Fruit fly (Drosophila melanogaster): ENCODE data around the gene CG12817.

Gene CG12817

DNA sequence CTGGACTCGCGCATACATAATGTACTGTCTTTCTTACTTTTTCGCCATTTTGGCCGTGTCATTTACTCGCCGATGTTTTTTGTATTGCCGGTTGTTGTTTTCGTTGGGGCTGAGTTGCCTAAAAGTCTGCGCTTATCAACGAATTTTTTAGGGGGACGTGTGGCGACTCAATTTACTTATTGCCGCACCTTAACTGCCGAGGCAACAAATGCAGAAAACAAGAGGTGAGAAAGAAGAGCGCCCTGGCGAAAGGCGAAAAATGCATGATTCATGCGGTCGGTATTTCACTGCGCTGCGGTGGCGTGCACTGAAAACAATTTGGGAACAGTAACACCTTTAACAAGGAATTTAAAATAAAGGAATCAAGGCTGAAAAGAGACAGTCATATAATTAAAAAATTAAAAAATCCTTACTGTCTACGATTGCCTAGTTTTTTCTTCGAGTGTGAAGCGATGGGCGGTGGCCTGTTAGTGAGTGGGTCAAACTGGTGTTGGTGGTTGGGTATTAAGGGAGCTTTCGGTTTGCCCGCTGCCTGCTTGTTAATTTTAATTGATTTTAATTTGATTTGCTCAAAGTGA, 44.4 kb upstream of the CG12817 start (continued):
- TF ChIP-seq CG12744 (GFP tag; optimal IDR thresholded peaks at IDR 0.05), result peak; percentile 14
- no peak for TF ChIP-seq CG13894 (tag; optimal IDR thresholded peaks at IDR 0.05)
- no peak for TF ChIP-seq crol (GFP tag; IDR thresholded peaks at IDR 0.05)
- peak; percentile 39 for TF ChIP-seq sens-2 (GFP tag; IDR thresholded peaks at IDR 0.05)
- peak; percentile 20 for TF ChIP-seq CG11398 (GFP tag; optimal IDR thresholded peaks at IDR 0.05)
- TF ChIP-seq sd (tag; optimal IDR thresholded peaks at IDR 0.05), result peak; percentile 88
- TF ChIP-seq salm (tag; optimal IDR thresholded peaks at IDR 0.05), result peak; percentile 20
- no peak for TF ChIP-seq bbx (GFP tag; IDR thresholded peaks at IDR 0.05; ENCODE audit: partially characterized antibody)
- TF ChIP-seq CG32532 (GFP tag; IDR thresholded peaks at IDR 0.05), result peak; percentile 80
- peak; percentile 14 for TF ChIP-seq zen (tag; optimal IDR thresholded peaks at IDR 0.05)
- TF ChIP-seq CG12236 (GFP tag; optimal IDR thresholded peaks at IDR 0.05), result no peak
- peak; percentile 66; the same call in 1 of the 2 replicates for TF ChIP-seq Nf-YA (GFP tag; IDR thresholded peaks at IDR 0.05)
- peak; percentile 67 for TF ChIP-seq Xbp1 (GFP tag; optimal IDR thresholded peaks at IDR 0.05)
- TF ChIP-seq CG4730 (GFP tag; IDR thresholded peaks at IDR 0.05), result peak; percentile 75
- TF ChIP-seq chif (GFP tag; optimal IDR thresholded peaks at IDR 0.05), result peak; percentile 32 to 77
- TF ChIP-seq CG31388 (GFP tag; optimal IDR thresholded peaks at IDR 0.05), result no peak
- TF ChIP-seq CG6854 (GFP tag; optimal IDR thresholded peaks at IDR 0.05), result peak; percentile 33
- no peak for TF ChIP-seq da (GFP tag; optimal IDR thresholded peaks at IDR 0.05)
- peak; percentile 37; the same call in 1 of the 2 replicates for TF ChIP-seq danr (GFP tag; IDR thresholded peaks at IDR 0.05)
- TF ChIP-seq D (optimal IDR thresholded peaks at IDR 0.05), result no peak
- peak; percentile 32 for TF ChIP-seq D (GFP tag; optimal IDR thresholded peaks at IDR 0.05)
- peak; percentile 67 for TF ChIP-seq CG13424 (tag; optimal IDR thresholded peaks at IDR 0.05)
- peak; percentile 67 for TF ChIP-seq Asciz (GFP tag; optimal IDR thresholded peaks at IDR 0.05)
- TF ChIP-seq Jarid2 (GFP tag; optimal IDR thresholded peaks at IDR 0.05), result no peak
- TF ChIP-seq CG9876 (GFP tag; optimal IDR thresholded peaks at IDR 0.05), result no peak
- TF ChIP-seq CG3726 (GFP tag; IDR thresholded peaks at IDR 0.05), result 0 out of 3 replicates have a peak, but pooled peaks have one; percentile 55
- TF ChIP-seq prd (optimal IDR thresholded peaks at IDR 0.05), result no peak
- peak; percentile 83 for TF ChIP-seq prd (GFP tag; IDR thresholded peaks at IDR 0.05)
- TF ChIP-seq HHEX (GFP tag; optimal IDR thresholded peaks at IDR 0.05), result peak; percentile 48
- TF ChIP-seq sqz (GFP tag; optimal IDR thresholded peaks at IDR 0.05), result no peak
- peak; percentile 16 for TF ChIP-seq D19B (GFP tag; optimal IDR thresholded peaks at IDR 0.05)
- peak; percentile 49; the same call in 1 of the 2 replicates for TF ChIP-seq CG7372 (GFP tag; IDR thresholded peaks at IDR 0.05)
- TF ChIP-seq Mad (GFP tag; optimal IDR thresholded peaks at IDR 0.05), result no peak
- TF ChIP-seq CG6254 (GFP tag; optimal IDR thresholded peaks at IDR 0.05), result peak; percentile 54
- peak; percentile 83 for TF ChIP-seq lab (GFP tag; optimal IDR thresholded peaks at IDR 0.05)
- peak; percentile 74 for TF ChIP-seq oc (tag; optimal IDR thresholded peaks at IDR 0.05)
- no peak for TF ChIP-seq CG6791 (GFP tag; IDR thresholded peaks at IDR 0.05; ENCODE audit: partially characterized antibody)
- TF ChIP-seq Adf1 (GFP tag; IDR thresholded peaks at IDR 0.05), result peak; percentile 22
- peak; percentile 51 for TF ChIP-seq CG1792 (GFP tag; optimal IDR thresholded peaks at IDR 0.05)
- TF ChIP-seq sima (GFP tag; optimal IDR thresholded peaks at IDR 0.05), result no peak
- no peak for TF ChIP-seq CG7556 (GFP tag; optimal IDR thresholded peaks at IDR 0.05)
- no peak for TF ChIP-seq CG15601 (tag; optimal IDR thresholded peaks at IDR 0.05)
- TF ChIP-seq MESR4 (GFP tag; optimal IDR thresholded peaks at IDR 0.05), result no peak
- peak; percentile 53 for TF ChIP-seq CG6813 (GFP tag; optimal IDR thresholded peaks at IDR 0.05)
- TF ChIP-seq CG1603 (tag; optimal IDR thresholded peaks at IDR 0.05), result peak; percentile 65
- TF ChIP-seq CG18619 (GFP tag; optimal IDR thresholded peaks at IDR 0.05), result no peak
- peak; percentile 50 for TF ChIP-seq CG3847 (GFP tag; IDR thresholded peaks at IDR 0.05)
- TF ChIP-seq scrt (GFP tag; optimal IDR thresholded peaks at IDR 0.05), result peak; percentile 30
- no peak for TF ChIP-seq Opbp (GFP tag; IDR thresholded peaks at IDR 0.05; ENCODE audit: partially characterized antibody)
- peak; percentile 90 for TF ChIP-seq Hey (tag; optimal IDR thresholded peaks at IDR 0.05)
